Worm (Caenorhabditis elegans) whole organism, L3 larva: Measurements from ENCODE around the gene srh-233.

Source experiments
- ceh-16 ChIP-seq: sonication (generic microtip); optimal IDR thresholded peaks from 2 replicates; lab custom pipeline; 2017; ENCODE audit warnings: missing biosample characterization, missing genetic modification characterization
- egl-5 ChIP-seq: fragments of 150-350 bp; optimal IDR thresholded peaks from 2 replicates; lab custom pipeline; 2017; ENCODE audit warnings: missing biosample characterization, missing genetic modification reagents, missing genetic modification characterization, inconsistent platforms
- eor-1 ChIP-seq, 2 experiments: fragments of 150-350 bp; optimal IDR thresholded peaks; 2 replicates each; lab custom pipeline; 2014 to 2018; ENCODE audit warnings: missing biosample characterization in 2 of 2, missing genetic modification characterization in 2 of 2
- fkh-10 ChIP-seq: sonication (generic microtip); optimal IDR thresholded peaks from 2 replicates; lab custom pipeline; 2017; ENCODE audit warnings: missing biosample characterization, missing genetic modification reagents, missing genetic modification characterization
- nhr-11 ChIP-seq: fragments of 150-350 bp; optimal IDR thresholded peaks from 2 replicates; lab custom pipeline; 2014; ENCODE audit warnings: missing biosample characterization, missing genetic modification characterization
- nhr-23 ChIP-seq: fragments of 150-350 bp; optimal IDR thresholded peaks from 2 replicates; lab custom pipeline; 2014; ENCODE audit warnings: missing biosample characterization, missing genetic modification reagents, missing genetic modification characterization
- pqm-1 ChIP-seq: fragments of 150-350 bp; optimal IDR thresholded peaks from 2 replicates; lab custom pipeline; 2017; ENCODE audit warnings: missing biosample characterization, missing genetic modification characterization, inconsistent platforms
- sea-2 ChIP-seq: fragments of 150-350 bp; sonication (generic microtip); optimal IDR thresholded peaks from 4 replicates; lab custom pipeline; 2014; ENCODE audit warnings: missing biosample characterization, missing genetic modification reagents, missing genetic modification characterization
- tbx-2 ChIP-seq: sonication (generic microtip); optimal IDR thresholded peaks from 2 replicates; lab custom pipeline; 2016; ENCODE audit warnings: mild to moderate bottlenecking, missing genetic modification characterization, missing compliant biosample characterization
- zag-1 ChIP-seq: fragments of 150-350 bp; optimal IDR thresholded peaks from 2 replicates; lab custom pipeline; 2014; ENCODE audit warnings: missing biosample characterization, missing genetic modification characterization

Gene srh-233

DNA sequence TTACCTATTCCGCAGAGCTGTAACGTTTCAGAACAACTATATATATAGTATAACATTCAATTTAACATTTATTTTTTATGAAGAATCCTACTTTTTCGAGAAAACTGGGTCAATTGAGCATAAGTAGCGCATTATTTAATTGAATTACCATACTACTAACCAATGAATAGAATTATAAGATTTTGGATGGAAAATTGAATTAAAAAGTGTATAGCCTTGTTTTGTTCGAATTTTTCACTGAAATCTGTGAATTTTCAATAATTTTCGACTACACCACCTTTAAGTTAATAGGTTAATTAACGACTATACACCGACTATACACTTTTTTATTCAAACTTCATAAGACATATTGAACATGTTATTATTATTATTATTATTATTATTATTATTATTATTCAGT lies 44.8 kb downstream of the srh-233 start:
- TF ChIP-seq ceh-16 (tag; lab: Kevin White, UChicago) (no peak), pqm-1 (tag; lab: Kevin White, UChicago) (no peak), eor-1 (tag; optimal IDR thresholded peaks at IDR 0.05; lab: Kevin White, UChicago) (no peak), nhr-11 (tag; lab: Kevin White, UChicago) (no peak), sea-2 (no peak), zag-1 (no peak), nhr-23 (no peak), egl-5 (tag; lab: Kevin White, UChicago) (no peak), tbx-2 (tag; lab: Kevin White, UChicago) (no peak)

- no peak for TF ChIP-seq nhr-11 (tag; lab: Kevin White, UChicago)
- no peak for TF ChIP-seq pqm-1 (tag; lab: Kevin White, UChicago)
- no peak for TF ChIP-seq fkh-10
- TF ChIP-seq, all 47 proteins: peak for 0
Measured at ce11 chrV:20094908-20095307, 45.7 kb downstream of the srh-233 start, which contains the start of gene nlp-69. Gene nlp-69, minus strand, starts transcription at chrV:20095008.

ce11 chrV:20097164-20097563 lies 48.0 kb downstream of the srh-233 start:
- TF ChIP-seq ceh-16 (tag; lab: Kevin White, UChicago) = no peak
- no peak for TF ChIP-seq nhr-23
- TF ChIP-seq, all 47 proteins: peak for 0
